Worm (Caenorhabditis elegans) whole organism, L4 larva: Measurements from ENCODE around the gene srt-29.

Experiments
- ZK546.5 ChIP-seq, 2 experiments: sonication (generic microtip); optimal IDR thresholded peaks; 2 replicates each; lab custom pipeline; 2017; ENCODE audit warnings: missing biosample characterization in 2 of 2, missing genetic modification characterization in 2 of 2
- dmd-6 ChIP-seq: fragments of 200-800 bp; sonication (Bioruptor generic); IDR thresholded peaks from 2 replicates; pipeline ENCODE4 v1.3.6; 2022; ENCODE audit warnings: missing genetic modification reagents, missing genetic modification characterization, missing compliant biosample characterization
- egl-27 ChIP-seq: sonication (generic microtip); optimal IDR thresholded peaks from 3 replicates; lab custom pipeline; 2017; ENCODE audit warnings: missing biosample characterization, missing genetic modification reagents, missing genetic modification characterization
- skn-1 ChIP-seq: fragments of 150-350 bp; optimal IDR thresholded peaks from 2 replicates; lab custom pipeline; 2014; ENCODE audit warnings: missing biosample characterization, missing genetic modification characterization

ce11 chrV:2673807-2674206 is 45.1 kb downstream of the srt-29 start:
- TF ChIP-seq dmd-6 (GFP tag; lab: Robert Waterston, UW) (peak; percentile 48), skn-1 (tag; lab: Kevin White, UChicago) (no peak), ZK546.5 (tag; optimal IDR thresholded peaks at IDR 0.05; lab: Kevin White, UChicago) (no peak), egl-27 (tag; lab: Kevin White, UChicago) (no peak)
